Fruit fly (Drosophila melanogaster) whole organism, embryonic: ENCODE measurements around the gene CG6937.

Experiments
- Asciz ChIP-seq: fragments of 200-800 bp; sonication (Bioruptor generic); optimal IDR thresholded peaks from 2 replicates; lab custom pipeline; 2017; ENCODE audit warnings: missing biosample characterization, mild to moderate bottlenecking, missing genetic modification characterization, missing genetic modification reagents
- B-H1 ChIP-seq: fragments of 200-800 bp; sonication (Bioruptor generic); IDR thresholded peaks from 3 replicates; pipeline ENCODE4 v1.3.6; 2022; ENCODE audit warnings: missing biosample characterization, missing genetic modification characterization
- Bdp1 ChIP-seq: fragments of 200-800 bp; sonication (Bioruptor generic); optimal IDR thresholded peaks from 3 replicates; lab custom pipeline; 2016; ENCODE audit warnings: missing biosample characterization, missing genetic modification characterization
- CG10321 ChIP-seq: fragments of 200-800 bp; sonication (Bioruptor generic); IDR thresholded peaks from 2 replicates; pipeline ENCODE4 v1.3.6; 2022; ENCODE audit warnings: missing biosample characterization, missing genetic modification characterization
- CG10959 ChIP-seq: fragments of 200-800 bp; sonication (Bioruptor generic); IDR thresholded peaks from 2 replicates; pipeline ENCODE4 v1.3.6; 2022; ENCODE audit warnings: missing biosample characterization, missing genetic modification characterization
- CG11085 ChIP-seq: fragments of 200-800 bp; sonication (Bioruptor generic); IDR thresholded peaks from 2 replicates; pipeline ENCODE4 v1.3.6; 2022; ENCODE audit warnings: missing biosample characterization, missing genetic modification characterization
- CG11696 ChIP-seq: fragments of 200-800 bp; sonication (Bioruptor generic); IDR thresholded peaks from 2 replicates; pipeline ENCODE4 v1.3.6; 2022; ENCODE audit warnings: missing biosample characterization, missing genetic modification characterization
- CG14050 ChIP-seq: fragments of 200-800 bp; sonication (Bioruptor generic); IDR thresholded peaks from 3 replicates; pipeline ENCODE4 v1.3.6; 2022; ENCODE audit warnings: missing biosample characterization, missing genetic modification characterization
- CG1647 ChIP-seq: fragments of 200-800 bp; sonication (Bioruptor generic); optimal IDR thresholded peaks from 3 replicates; lab custom pipeline; 2016; ENCODE audit warnings: missing biosample characterization, missing genetic modification characterization
- CG16813 ChIP-seq: fragments of 200-800 bp; sonication (Bioruptor generic); IDR thresholded peaks from 3 replicates; pipeline ENCODE4 v1.3.6; 2022; ENCODE audit warnings: missing biosample characterization, missing genetic modification characterization; ENCODE audit not compliant: partially characterized antibody
- CG17359 ChIP-seq: fragments of 200-800 bp; sonication (Bioruptor generic); optimal IDR thresholded peaks from 3 replicates; lab custom pipeline; 2018; ENCODE audit warnings: missing biosample characterization, mild to moderate bottlenecking, missing genetic modification characterization, moderate library complexity
- CG18262 ChIP-seq: fragments of 200-800 bp; optimal IDR thresholded peaks from 3 replicates; lab custom pipeline; 2019; ENCODE audit warnings: missing biosample characterization, mild to moderate bottlenecking, missing genetic modification characterization, moderate library complexity
- CG2120 ChIP-seq: fragments of 200-800 bp; sonication (Bioruptor generic); optimal IDR thresholded peaks from 3 replicates; lab custom pipeline; 2016; ENCODE audit warnings: missing biosample characterization, missing genetic modification characterization
- CG30403 ChIP-seq: fragments of 200-800 bp; sonication (Bioruptor generic); optimal IDR thresholded peaks from 3 replicates; lab custom pipeline; 2016; ENCODE audit warnings: missing biosample characterization, missing genetic modification characterization
- CG30431 ChIP-seq: fragments of 200-800 bp; sonication (Bioruptor generic); optimal IDR thresholded peaks from 2 replicates; lab custom pipeline; 2017; ENCODE audit warnings: missing biosample characterization, missing genetic modification characterization
- CG3726 ChIP-seq: fragments of 200-800 bp; sonication (Bioruptor generic); IDR thresholded peaks from 3 replicates; pipeline ENCODE4, ENCODE4 v1.3.6; 2022; ENCODE audit warnings: missing biosample characterization, missing genetic modification characterization
- CG6654 ChIP-seq: fragments of 200-800 bp; sonication (Bioruptor generic); optimal IDR thresholded peaks from 2 replicates; lab custom pipeline; 2017; ENCODE audit warnings: missing biosample characterization, mild to moderate bottlenecking, missing genetic modification characterization
- CG7357 ChIP-seq: fragments of 200-800 bp; sonication (Bioruptor generic); IDR thresholded peaks from 3 replicates; pipeline ENCODE4 v1.3.6; 2022; ENCODE audit warnings: missing biosample characterization, missing genetic modification characterization
- CG7745 ChIP-seq: fragments of 200-800 bp; sonication (Bioruptor generic); optimal IDR thresholded peaks from 2 replicates; lab custom pipeline; 2018; ENCODE audit warnings: missing biosample characterization, mild to moderate bottlenecking, missing genetic modification characterization, moderate library complexity
- CG8281 ChIP-seq: fragments of 200-800 bp; sonication (Bioruptor generic); optimal IDR thresholded peaks from 2 replicates; lab custom pipeline; 2018; ENCODE audit warnings: missing biosample characterization, mild to moderate bottlenecking, missing genetic modification characterization, moderate library complexity
- CG9876 ChIP-seq: fragments of 200-800 bp; sonication (Bioruptor generic); optimal IDR thresholded peaks from 2 replicates; lab custom pipeline; 2016; ENCODE audit warnings: missing biosample characterization, missing genetic modification characterization
- Dbx ChIP-seq: fragments of 200-800 bp; sonication (Bioruptor generic); IDR thresholded peaks from 3 replicates; pipeline ENCODE4 v1.3.6; 2022; ENCODE audit warnings: missing biosample characterization, missing genetic modification characterization
- Dll ChIP-seq: fragments of 200-800 bp; sonication (Bioruptor generic); IDR thresholded peaks from 4 replicates; pipeline ENCODE4 v1.3.6; 2022; ENCODE audit warnings: missing biosample characterization, missing genetic modification characterization; ENCODE audit not compliant: partially characterized antibody
- Dp ChIP-seq: fragments of 200-800 bp; sonication (Bioruptor generic); optimal IDR thresholded peaks from 2 replicates; lab custom pipeline; 2018; ENCODE audit warnings: missing biosample characterization, mild to moderate bottlenecking, missing genetic modification characterization, moderate library complexity
- HmgZ ChIP-seq: fragments of 200-800 bp; sonication (Bioruptor generic); optimal IDR thresholded peaks from 2 replicates; lab custom pipeline; 2018; ENCODE audit warnings: missing biosample characterization, mild to moderate bottlenecking, missing genetic modification characterization
- Hmx ChIP-seq: fragments of 200-800 bp; sonication (Bioruptor generic); optimal IDR thresholded peaks from 2 replicates; lab custom pipeline; 2016; ENCODE audit warnings: missing biosample characterization, missing genetic modification characterization
- Mrtf ChIP-seq: fragments of 200-800 bp; sonication (Bioruptor generic); IDR thresholded peaks from 3 replicates; pipeline ENCODE4 v1.3.6; 2022; ENCODE audit warnings: missing biosample characterization, missing genetic modification characterization
- Myb ChIP-seq: fragments of 200-800 bp; sonication (Bioruptor generic); optimal IDR thresholded peaks from 2 replicates; lab custom pipeline; 2016; ENCODE audit warnings: missing biosample characterization, missing genetic modification characterization
- NfI ChIP-seq: fragments of 200-800 bp; sonication (Bioruptor generic); optimal IDR thresholded peaks from 3 replicates; lab custom pipeline; 2018; ENCODE audit warnings: missing biosample characterization, mild to moderate bottlenecking, missing genetic modification characterization, moderate library complexity
- bab2 ChIP-seq: fragments of 200-800 bp; sonication (Bioruptor generic); optimal IDR thresholded peaks from 2 replicates; lab custom pipeline; 2016; ENCODE audit warnings: missing biosample characterization, missing genetic modification characterization
- cad ChIP-seq: fragments of >200 bp; optimal IDR thresholded peaks from 2 replicates; lab custom pipeline; 2017; ENCODE audit warnings: missing biosample characterization, missing genetic modification characterization
- chm ChIP-seq: fragments of 200-800 bp; sonication (Bioruptor generic); IDR thresholded peaks from 2 replicates; pipeline ENCODE4 v1.3.6; 2022; ENCODE audit warnings: missing biosample characterization, missing genetic modification characterization
- dm ChIP-seq: fragments of 200-800 bp; sonication (Bioruptor generic); optimal IDR thresholded peaks from 3 replicates; lab custom pipeline; 2016; ENCODE audit warnings: missing biosample characterization, missing genetic modification characterization
- dpn ChIP-seq, 2 experiments: fragments of 200-800 bp; sonication (Bioruptor generic); optimal IDR thresholded peaks; 3 replicates each; lab custom pipeline; 2016; ENCODE audit warnings: missing biosample characterization in 2 of 2, missing genetic modification characterization in 2 of 2
- emc ChIP-seq: fragments of 200-800 bp; sonication (Bioruptor generic); optimal IDR thresholded peaks from 2 replicates; lab custom pipeline; 2016; ENCODE audit warnings: missing biosample characterization, missing genetic modification characterization
- eve ChIP-seq, 2 experiments: fragments of >200 bp; optimal IDR thresholded peaks; 2 replicates each; lab custom pipeline; 2017; ENCODE audit warnings: missing biosample characterization in 2 of 2, missing genetic modification characterization in 2 of 2
- eyg ChIP-seq: fragments of 200-800 bp; sonication (Bioruptor generic); optimal IDR thresholded peaks from 3 replicates; lab custom pipeline; 2016; ENCODE audit warnings: missing biosample characterization, missing genetic modification characterization
- fu2 ChIP-seq: fragments of 200-800 bp; sonication (Bioruptor generic); optimal IDR thresholded peaks from 2 replicates; lab custom pipeline; 2016; ENCODE audit warnings: missing biosample characterization, missing genetic modification characterization
- gt ChIP-seq: fragments of 200-800 bp; sonication (Bioruptor generic); IDR thresholded peaks from 2 replicates; pipeline ENCODE4 v1.3.6; 2022; ENCODE audit warnings: missing biosample characterization, missing genetic modification characterization
- lbe ChIP-seq: fragments of 200-800 bp; sonication (Bioruptor generic); optimal IDR thresholded peaks from 2 replicates; lab custom pipeline; 2016; ENCODE audit warnings: missing biosample characterization, mild to moderate bottlenecking, missing genetic modification characterization
- mam ChIP-seq: fragments of 200-800 bp; sonication (Bioruptor generic); optimal IDR thresholded peaks from 3 replicates; lab custom pipeline; 2016; ENCODE audit warnings: missing biosample characterization, missing genetic modification characterization
- pan ChIP-seq, 4 experiments: fragments of >200 bp in 3 of 4; fragments of 200-800 bp in 1 of 4; sonication (Bioruptor generic) in 1 of 4; optimal IDR thresholded peaks in 3 of 4; IDR thresholded peaks in 1 of 4; 2 replicates each; pipeline versions ENCODE4 v1.3.6 to Lab custom; 2017 to 2022; ENCODE audit warnings: missing biosample characterization in 2 of 4, missing genetic modification characterization in 2 of 4, mixed read lengths in 1 of 4
- pzg ChIP-seq: fragments of 200-800 bp; sonication (Bioruptor generic); optimal IDR thresholded peaks from 3 replicates; lab custom pipeline; 2018; ENCODE audit warnings: missing biosample characterization, mild to moderate bottlenecking, missing genetic modification characterization, moderate library complexity
- run ChIP-seq: fragments of 200-800 bp; sonication (Bioruptor generic); optimal IDR thresholded peaks from 3 replicates; lab custom pipeline; 2018; ENCODE audit warnings: missing biosample characterization, mild to moderate bottlenecking, missing genetic modification characterization
- sim ChIP-seq: fragments of 200-800 bp; sonication (Bioruptor generic); IDR thresholded peaks from 2 replicates; pipeline ENCODE4 v1.3.6; 2022; ENCODE audit warnings: missing biosample characterization, missing genetic modification characterization
- stc ChIP-seq: fragments of 200-800 bp; sonication (Bioruptor generic); IDR thresholded peaks from 2 replicates; pipeline ENCODE4 v1.3.6; 2022; ENCODE audit warnings: missing biosample characterization, missing genetic modification characterization
- trem ChIP-seq: fragments of 200-800 bp; optimal IDR thresholded peaks from 3 replicates; lab custom pipeline; 2019; ENCODE audit warnings: missing biosample characterization, mild to moderate bottlenecking, missing genetic modification characterization, moderate library complexity
- tup ChIP-seq: fragments of 200-800 bp; sonication (Bioruptor generic); optimal IDR thresholded peaks from 2 replicates; lab custom pipeline; 2016; ENCODE audit warnings: missing biosample characterization, mild to moderate bottlenecking, missing genetic modification characterization, moderate library complexity
- vfl ChIP-seq: fragments of 200-800 bp; sonication (Bioruptor generic); optimal IDR thresholded peaks from 2 replicates; lab custom pipeline; 2016; ENCODE audit warnings: missing biosample characterization, missing genetic modification characterization
- wdn ChIP-seq: fragments of 200-800 bp; sonication (Bioruptor generic); IDR thresholded peaks from 2 replicates; pipeline ENCODE4 v1.3.6; 2022; ENCODE audit warnings: missing biosample characterization, missing genetic modification characterization
- yki ChIP-seq: fragments of >200 bp; optimal IDR thresholded peaks from 3 replicates; lab custom pipeline; 2018

The CG6937 gene

dm6 chr3R:22624737-22625136, 40.2 kb downstream of the CG6937 start (continued):
- no peak for TF ChIP-seq pan (optimal IDR thresholded peaks at IDR 0.05; lab: Kevin White, UChicago)
- peak in 1 of 2 experiments; percentile 78 for TF ChIP-seq pan (GFP tag; optimal IDR thresholded peaks at IDR 0.05 in 1 of 2, IDR thresholded peaks at IDR 0.05 in 1 of 2)
- peak; percentile 36 for TF ChIP-seq NfI (GFP tag; lab: Kevin White, UChicago)
- peak; percentile 58; the same call in 2 of the 3 replicates for TF ChIP-seq B-H1
- TF ChIP-seq CG30431 (GFP tag; lab: Kevin White, UChicago), result no peak
- peak; percentile 76 for TF ChIP-seq stc (GFP tag; lab: Robert Waterston, UW)
- 0 out of 2 replicates have a peak, but pooled peaks have one; percentile 11 for TF ChIP-seq gt
- TF ChIP-seq Asciz (GFP tag; lab: Kevin White, UChicago), result peak; percentile 76
- no peak for TF ChIP-seq Hmx
- TF ChIP-seq CG30403, result peak; percentile 76
- 0 out of 2 replicates have a peak, but pooled peaks have one; percentile 33 for TF ChIP-seq CG11696 (GFP tag; lab: Robert Waterston, UW)
- TF ChIP-seq lbe (GFP tag; lab: Kevin White, UChicago), result no peak
- TF ChIP-seq eyg, result peak; percentile 9
- no peak for TF ChIP-seq vfl (GFP tag; lab: Kevin White, UChicago)
- TF ChIP-seq CG6654 (GFP tag; lab: Kevin White, UChicago), result no peak
- TF ChIP-seq tup (GFP tag; lab: Kevin White, UChicago), result no peak
- 0 out of 3 replicates have a peak, but pooled peaks have one; percentile 39 for TF ChIP-seq CG7357 (GFP tag; lab: Robert Waterston, UW)
- peak; percentile 17 for TF ChIP-seq run
- no peak for TF ChIP-seq cad (GFP tag; lab: Kevin White, UChicago)
- peak; percentile 21 for TF ChIP-seq HmgZ (tag; lab: Kevin White, UChicago)
- TF ChIP-seq CG7745, result no peak
- TF ChIP-seq wdn (GFP tag; lab: Robert Waterston, UW), result 0 out of 2 replicates have a peak, but pooled peaks have one; percentile 41
- TF ChIP-seq CG11085, result no peak
- peak; percentile 65 for TF ChIP-seq CG10959
- peak; percentile 54; the same call in 1 of the 3 replicates for TF ChIP-seq CG3726 (GFP tag; lab: Robert Waterston, UW)
- TF ChIP-seq CG8281 (tag; lab: Kevin White, UChicago), result peak; percentile 15
- no peak for TF ChIP-seq emc (GFP tag; lab: Kevin White, UChicago)
- TF ChIP-seq yki (lab: Kevin White, UChicago), result no peak
- no peak for TF ChIP-seq Dll
- peak; percentile 61; the same call in 1 of the 3 replicates for TF ChIP-seq Mrtf (GFP tag; lab: Robert Waterston, UW)
- TF ChIP-seq CG18262 (tag; lab: Kevin White, UChicago), result peak; percentile 63
- TF ChIP-seq dm (GFP tag; lab: Kevin White, UChicago), result no peak
- no peak; the same call in 1 of the 2 replicates for TF ChIP-seq chm
- peak; percentile 5 for TF ChIP-seq CG9876 (GFP tag; lab: Kevin White, UChicago)
- peak; percentile 46 for TF ChIP-seq CG2120
- TF ChIP-seq sim (GFP tag; lab: Robert Waterston, UW), result peak; percentile 30; the same call in 1 of the 2 replicates
- TF ChIP-seq Dbx (GFP tag; lab: Robert Waterston, UW), result no peak
- no peak for TF ChIP-seq Bdp1 (GFP tag; lab: Kevin White, UChicago)
- no peak for TF ChIP-seq eve (GFP tag; optimal IDR thresholded peaks at IDR 0.05; lab: Kevin White, UChicago)
- peak; percentile 42 for TF ChIP-seq trem (tag; lab: Kevin White, UChicago)
- TF ChIP-seq pzg (GFP tag; lab: Kevin White, UChicago), result no peak
- peak; percentile 64 for TF ChIP-seq bab2
- no peak for TF ChIP-seq Dp (GFP tag; lab: Kevin White, UChicago)
- TF ChIP-seq CG16813 (GFP tag; lab: Robert Waterston, UW), result no peak
- TF ChIP-seq CG10321 (GFP tag; lab: Robert Waterston, UW), result 0 out of 2 replicates have a peak, but pooled peaks have one; percentile 17
- TF ChIP-seq CG1647 (GFP tag; lab: Kevin White, UChicago), result peak; percentile 25
- TF ChIP-seq CG17359 (tag; lab: Kevin White, UChicago), result peak; percentile 77
- TF ChIP-seq CG14050, result peak; percentile 29; the same call in 1 of the 3 replicates
- peak; percentile 36 for TF ChIP-seq fu2 (GFP tag; lab: Kevin White, UChicago)
- TF ChIP-seq Myb (GFP tag; lab: Kevin White, UChicago), result no peak
- TF ChIP-seq mam (GFP tag; lab: Kevin White, UChicago), result peak; percentile 56
- TF ChIP-seq dpn (GFP tag; optimal IDR thresholded peaks at IDR 0.05; lab: Kevin White, UChicago), result peak; percentile 56 to 59
